Fruit fly (Drosophila melanogaster): ENCODE results near the gene alpha-Est6.

alpha-Est6 gene

dm6 chr3R:7530184-7530821, 1.7 kb upstream of the alpha-Est6 start, which contains the start of the genes Rtnl2 and alphaTub84D (continued):
- TF ChIP-seq Dref (GFP tag; IDR thresholded peaks at IDR 0.05) (peak; percentile 76), CoRest (tag; optimal IDR thresholded peaks at IDR 0.05) (peak; percentile 31), row (GFP tag; IDR thresholded peaks at IDR 0.05) (peak; percentile 42; the same call in 2 of the 3 replicates), Dp (GFP tag; optimal IDR thresholded peaks at IDR 0.05) (peak; percentile 79), CG2116 (GFP tag; optimal IDR thresholded peaks at IDR 0.05) (peak; percentile 77), phol (tag; optimal IDR thresholded peaks at IDR 0.05) (peak; percentile 29), CG3995 (GFP tag; optimal IDR thresholded peaks at IDR 0.05) (peak; percentile 7), pzg (GFP tag; optimal IDR thresholded peaks at IDR 0.05) (peak; percentile 39), CG8478 (optimal IDR thresholded peaks at IDR 0.05) (no peak), ewg (GFP tag; optimal IDR thresholded peaks at IDR 0.05) (peak; percentile 85), Mad (GFP tag; optimal IDR thresholded peaks at IDR 0.05) (no peak), ems (GFP tag; optimal IDR thresholded peaks at IDR 0.05) (no peak), Sry-δ (GFP tag; optimal IDR thresholded peaks at IDR 0.05) (peak; percentile 19), Hr3 (GFP tag; optimal IDR thresholded peaks at IDR 0.05) (no peak), CG10267 (tag; optimal IDR thresholded peaks at IDR 0.05) (peak; percentile 35), zfh2 (GFP tag; optimal IDR thresholded peaks at IDR 0.05) (no peak), zen (tag; optimal IDR thresholded peaks at IDR 0.05) (peak; percentile 9), lbe (GFP tag; optimal IDR thresholded peaks at IDR 0.05) (no peak), Bgb (GFP tag; IDR thresholded peaks at IDR 0.05; ENCODE audit: partially characterized antibody) (0 out of 2 replicates have a peak, but pooled peaks have one; percentile 7)

- no peak for TF ChIP-seq CG4854 (GFP tag; optimal IDR thresholded peaks at IDR 0.05)
- no peak for TF ChIP-seq CG11085 (GFP tag; IDR thresholded peaks at IDR 0.05)
- TF ChIP-seq CG8359 (GFP tag; optimal IDR thresholded peaks at IDR 0.05; ENCODE audit: borderline replicate concordance): no peak
- no peak for TF ChIP-seq fd3F (GFP tag; optimal IDR thresholded peaks at IDR 0.05)
- no peak for TF ChIP-seq fd96Cb (tag; optimal IDR thresholded peaks at IDR 0.05)
- peak; percentile 43 for TF ChIP-seq Fer1 (GFP tag; optimal IDR thresholded peaks at IDR 0.05)
- TF ChIP-seq inv (GFP tag; IDR thresholded peaks at IDR 0.05; ENCODE audit: partially characterized antibody): no peak
- TF ChIP-seq Nf-YA (GFP tag; IDR thresholded peaks at IDR 0.05): no peak
- TF ChIP-seq CG10267 (tag; optimal IDR thresholded peaks at IDR 0.05): no peak
- no peak for TF ChIP-seq CG1603 (tag; optimal IDR thresholded peaks at IDR 0.05)
- TF ChIP-seq CG2199 (GFP tag; IDR thresholded peaks at IDR 0.05): no peak
- no peak for TF ChIP-seq Gsc (GFP tag; IDR thresholded peaks at IDR 0.05)
- TF ChIP-seq CG8388 (GFP tag; optimal IDR thresholded peaks at IDR 0.05): no peak
- no peak for TF ChIP-seq slp2 (GFP tag; optimal IDR thresholded peaks at IDR 0.05)
- no peak for TF ChIP-seq NK7.1 (GFP tag; optimal IDR thresholded peaks at IDR 0.05)
- no peak for TF ChIP-seq CG34224 (GFP tag; IDR thresholded peaks at IDR 0.05; ENCODE audit: partially characterized antibody)
- TF ChIP-seq CG15601 (tag; optimal IDR thresholded peaks at IDR 0.05): no peak
- no peak for TF ChIP-seq CG10979 (tag; optimal IDR thresholded peaks at IDR 0.05)
- TF ChIP-seq onecut (GFP tag; IDR thresholded peaks at IDR 0.05): no peak
- no peak for TF ChIP-seq h (optimal IDR thresholded peaks at IDR 0.05)
- TF ChIP-seq btn (GFP tag; optimal IDR thresholded peaks at IDR 0.05): no peak
- no peak for TF ChIP-seq az2 (GFP tag; optimal IDR thresholded peaks at IDR 0.05)
- TF ChIP-seq Elba2 (GFP tag; optimal IDR thresholded peaks at IDR 0.05): no peak
- TF ChIP-seq CG6854 (GFP tag; optimal IDR thresholded peaks at IDR 0.05): no peak
- no peak for TF ChIP-seq CG11560 (tag; IDR thresholded peaks at IDR 0.05)
- TF ChIP-seq pita (GFP tag; optimal IDR thresholded peaks at IDR 0.05): no peak
- TF ChIP-seq chn (GFP tag; optimal IDR thresholded peaks at IDR 0.05): no peak
- no peak for TF ChIP-seq yki (optimal IDR thresholded peaks at IDR 0.05)
- TF ChIP-seq CG17361 (GFP tag; IDR thresholded peaks at IDR 0.05): no peak
- TF ChIP-seq tio (GFP tag; optimal IDR thresholded peaks at IDR 0.05): no peak
- TF ChIP-seq CG15696 (tag; optimal IDR thresholded peaks at IDR 0.05): no peak
- TF ChIP-seq slou (GFP tag; optimal IDR thresholded peaks at IDR 0.05): no peak
- no peak for TF ChIP-seq Hr39 (optimal IDR thresholded peaks at IDR 0.05)
- TF ChIP-seq Optix (GFP tag; IDR thresholded peaks at IDR 0.05): no peak
Measured at dm6 chr3R:7524160-7524559, 4.4 kb downstream of the alpha-Est6 start.
